Worm (Caenorhabditis elegans) whole organism, L3 larva: ENCODE data around the gene F25F2.1.
A peak's percentile ranks its signal among the peaks of the same experiment; 100 is the strongest.

Experiments used
- ZK546.5 ChIP-seq: sonication (generic microtip); optimal IDR thresholded peaks from 2 replicates; lab custom pipeline; 2017; ENCODE audit warnings: missing biosample characterization, missing genetic modification characterization
- aly-2 ChIP-seq: fragments of 150-350 bp; optimal IDR thresholded peaks from 2 replicates; lab custom pipeline; 2014; ENCODE audit warnings: missing biosample characterization, missing genetic modification characterization
- ama-1 ChIP-seq: fragments of 150-350 bp; optimal IDR thresholded peaks from 2 replicates; lab custom pipeline; 2018
- ceh-16 ChIP-seq: sonication (generic microtip); optimal IDR thresholded peaks from 2 replicates; lab custom pipeline; 2017; ENCODE audit warnings: missing biosample characterization, missing genetic modification characterization
- ceh-28 ChIP-seq: fragments of 150-350 bp; optimal IDR thresholded peaks from 2 replicates; lab custom pipeline; 2014; ENCODE audit warnings: missing biosample characterization, missing genetic modification reagents, missing genetic modification characterization
- ceh-9 ChIP-seq: sonication (generic microtip); optimal IDR thresholded peaks from 2 replicates; lab custom pipeline; 2018; ENCODE audit warnings: missing biosample characterization, missing genetic modification characterization
- daf-12 ChIP-seq: fragments of 150-350 bp; optimal IDR thresholded peaks from 2 replicates; lab custom pipeline; 2014; ENCODE audit warnings: missing biosample characterization, missing genetic modification reagents, missing genetic modification characterization
- egl-5 ChIP-seq: fragments of 150-350 bp; optimal IDR thresholded peaks from 2 replicates; lab custom pipeline; 2017; ENCODE audit warnings: missing biosample characterization, missing genetic modification reagents, missing genetic modification characterization, inconsistent platforms
- elt-2 ChIP-seq: sonication (generic microtip); optimal IDR thresholded peaks from 2 replicates; lab custom pipeline; 2016; ENCODE audit warnings: missing genetic modification reagents, mild to moderate bottlenecking, missing genetic modification characterization, missing compliant biosample characterization
- elt-3 ChIP-seq, 3 experiments: fragments of 150-350 bp in 1 of 3; sonication (generic microtip) in 2 of 3; optimal IDR thresholded peaks; 2 replicates in 2 of 3; 4 replicates in 1 of 3; lab custom pipeline; 2014 to 2017; ENCODE audit warnings: missing biosample characterization in 3 of 3, missing genetic modification characterization in 3 of 3
- eor-1 ChIP-seq, 2 experiments: fragments of 150-350 bp; optimal IDR thresholded peaks; 2 replicates each; lab custom pipeline; 2014 to 2018; ENCODE audit warnings: missing biosample characterization in 2 of 2, missing genetic modification characterization in 2 of 2
- fos-1 ChIP-seq: fragments of 150-350 bp; optimal IDR thresholded peaks from 2 replicates; lab custom pipeline; 2014; ENCODE audit warnings: missing biosample characterization, missing genetic modification characterization
- hmg-11 ChIP-seq: sonication (generic microtip); optimal IDR thresholded peaks from 2 replicates; lab custom pipeline; 2016; ENCODE audit warnings: missing genetic modification characterization, missing compliant biosample characterization
- jun-1 ChIP-seq: fragments of 150-350 bp; optimal IDR thresholded peaks from 2 replicates; lab custom pipeline; 2014; ENCODE audit warnings: missing biosample characterization, missing genetic modification reagents, missing genetic modification characterization
- lin-39 ChIP-seq: fragments of 150-350 bp; optimal IDR thresholded peaks from 2 replicates; lab custom pipeline; 2018; ENCODE audit warnings: missing biosample characterization, missing genetic modification reagents, missing genetic modification characterization
- lsy-12 ChIP-seq: sonication (generic microtip); optimal IDR thresholded peaks from 2 replicates; lab custom pipeline; 2016; ENCODE audit warnings: mild to moderate bottlenecking, missing genetic modification characterization, missing compliant biosample characterization
- nfya-1 ChIP-seq: sonication (generic microtip); optimal IDR thresholded peaks from 2 replicates; lab custom pipeline; 2017; ENCODE audit warnings: missing genetic modification characterization, mild to moderate bottlenecking, missing compliant biosample characterization, antibody characterized with exemption, moderate library complexity; ENCODE audit not compliant: insufficient read depth
- nhr-11 ChIP-seq: fragments of 150-350 bp; optimal IDR thresholded peaks from 2 replicates; lab custom pipeline; 2014; ENCODE audit warnings: missing biosample characterization, missing genetic modification characterization
- nhr-23 ChIP-seq: fragments of 150-350 bp; optimal IDR thresholded peaks from 2 replicates; lab custom pipeline; 2014; ENCODE audit warnings: missing biosample characterization, missing genetic modification reagents, missing genetic modification characterization
- nhr-237 ChIP-seq: fragments of 150-350 bp; optimal IDR thresholded peaks from 2 replicates; lab custom pipeline; 2014; ENCODE audit warnings: missing biosample characterization, missing genetic modification characterization
- nhr-25 ChIP-seq: sonication (generic microtip); optimal IDR thresholded peaks from 2 replicates; lab custom pipeline; 2017; ENCODE audit warnings: missing biosample characterization, missing genetic modification characterization
- nhr-28 ChIP-seq: fragments of 150-350 bp; optimal IDR thresholded peaks from 2 replicates; lab custom pipeline; 2014; ENCODE audit warnings: missing biosample characterization, missing genetic modification characterization
- nhr-43 ChIP-seq: sonication (generic microtip); optimal IDR thresholded peaks from 2 replicates; lab custom pipeline; 2016; ENCODE audit warnings: mild to moderate bottlenecking, missing genetic modification characterization, missing compliant biosample characterization; ENCODE audit not compliant: poor library complexity, severe bottlenecking
- nhr-67 ChIP-seq: fragments of 150-350 bp; optimal IDR thresholded peaks from 2 replicates; lab custom pipeline; 2014; ENCODE audit warnings: missing biosample characterization, missing genetic modification characterization
- nhr-76 ChIP-seq: fragments of 150-350 bp; sonication (generic microtip); optimal IDR thresholded peaks from 5 replicates; lab custom pipeline; 2014; ENCODE audit warnings: missing biosample characterization, missing genetic modification characterization
- nhr-77 ChIP-seq: fragments of 150-350 bp; optimal IDR thresholded peaks from 2 replicates; lab custom pipeline; 2014; ENCODE audit warnings: missing biosample characterization, missing genetic modification characterization
- pha-4 ChIP-seq: fragments of 150-350 bp; optimal IDR thresholded peaks from 2 replicates; lab custom pipeline; 2014; ENCODE audit warnings: missing biosample characterization, missing genetic modification reagents, missing genetic modification characterization
- pqm-1 ChIP-seq: fragments of 150-350 bp; optimal IDR thresholded peaks from 2 replicates; lab custom pipeline; 2017; ENCODE audit warnings: missing biosample characterization, missing genetic modification characterization, inconsistent platforms
- sea-2 ChIP-seq: fragments of 150-350 bp; sonication (generic microtip); optimal IDR thresholded peaks from 4 replicates; lab custom pipeline; 2014; ENCODE audit warnings: missing biosample characterization, missing genetic modification reagents, missing genetic modification characterization
- snpc-4 ChIP-seq: fragments of 150-350 bp; optimal IDR thresholded peaks from 2 replicates; lab custom pipeline; 2014; ENCODE audit warnings: missing biosample characterization, missing genetic modification characterization
- tbx-2 ChIP-seq: sonication (generic microtip); optimal IDR thresholded peaks from 2 replicates; lab custom pipeline; 2016; ENCODE audit warnings: mild to moderate bottlenecking, missing genetic modification characterization, missing compliant biosample characterization
- zag-1 ChIP-seq: fragments of 150-350 bp; optimal IDR thresholded peaks from 2 replicates; lab custom pipeline; 2014; ENCODE audit warnings: missing biosample characterization, missing genetic modification characterization
- ztf-11 ChIP-seq: fragments of 150-350 bp; optimal IDR thresholded peaks from 2 replicates; lab custom pipeline; 2014; ENCODE audit warnings: missing biosample characterization, missing genetic modification characterization

F25F2.1 gene

DNA sequence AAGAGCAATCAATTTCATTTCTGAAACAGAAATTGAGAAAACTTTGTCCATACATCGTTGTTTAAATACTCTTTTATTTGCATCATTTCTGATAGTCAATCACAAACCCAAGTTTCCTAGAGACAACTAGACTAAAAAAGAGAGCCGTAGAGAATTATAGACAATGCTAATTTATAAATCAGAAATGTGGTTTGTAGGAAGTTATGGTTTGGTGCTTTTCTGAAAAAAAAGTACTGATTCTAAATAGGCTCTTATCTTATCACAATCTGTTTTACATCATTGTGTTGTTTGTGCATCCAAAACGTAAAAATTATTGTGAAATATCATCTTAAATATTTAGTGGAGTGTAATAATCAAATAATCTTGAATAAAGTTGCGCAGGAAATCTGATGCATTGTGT lies 31.9 kb downstream of the F25F2.1 start, which contains the start of gene ugt-62:
Gene ugt-62 (minus strand): TSS at position 20 of the 400 bp plus-strand sequence.
- TF ChIP-seq nhr-67 (tag; lab: Kevin White, UChicago) (no peak), tbx-2 (tag; lab: Kevin White, UChicago) (no peak), nhr-28 (tag; lab: Kevin White, UChicago) (no peak), elt-3 (tag; optimal IDR thresholded peaks at IDR 0.05; lab: Kevin White, UChicago) (no peak), ama-1 (lab: Kevin White, UChicago) (no peak), zag-1 (tag; lab: Kevin White, UChicago) (no peak), nhr-11 (tag; lab: Kevin White, UChicago) (no peak), ceh-28 (tag; lab: Kevin White, UChicago) (no peak), ZK546.5 (tag; lab: Kevin White, UChicago) (no peak), elt-2 (tag; lab: Kevin White, UChicago) (peak; percentile 92), nhr-25 (no peak), ztf-11 (tag; lab: Kevin White, UChicago) (no peak), nhr-77 (tag; lab: Kevin White, UChicago) (no peak), pqm-1 (tag; lab: Kevin White, UChicago) (peak; percentile 75)
- TF ChIP-seq, all 47 proteins: peak for 2

DNA sequence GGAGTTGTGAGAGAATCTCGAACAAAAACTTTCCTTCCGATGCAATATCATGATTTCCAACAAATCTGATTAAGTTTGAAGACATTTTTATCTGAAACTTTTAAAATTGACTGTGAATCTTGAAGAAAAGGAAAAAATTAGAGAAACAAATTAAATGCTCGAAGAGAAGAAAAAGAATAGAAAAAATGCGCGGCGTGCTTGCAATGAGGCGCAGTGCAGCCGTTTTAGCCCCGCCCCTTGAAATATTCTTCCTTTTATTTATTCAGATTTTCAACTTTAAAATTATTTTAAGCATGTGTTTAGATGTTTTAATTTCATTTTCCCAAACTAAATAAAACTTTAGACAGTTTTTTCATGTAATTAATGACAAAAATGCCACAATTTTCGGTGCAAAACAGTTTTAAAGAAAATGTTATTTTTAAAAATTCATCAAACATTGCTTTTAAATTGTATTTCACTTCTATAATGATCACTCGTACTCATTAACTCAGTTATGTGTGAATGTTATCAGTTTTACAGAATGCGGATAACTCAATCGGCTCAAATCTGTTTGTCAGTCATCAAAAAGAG lies 33.8 kb downstream of the F25F2.1 start, which contains the start of the genes mrps-34 and cisd-3.1:
Gene mrps-34 (minus strand): TSS at position 91 of the 570 bp plus-strand sequence.
Gene cisd-3.1 (plus strand): TSS at position 520 of the 570 bp plus-strand sequence.
- TF ChIP-seq pha-4 (peak; percentile 42), nfya-1 (tag; lab: Kevin White, UChicago) (peak; percentile 46), sea-2 (GFP tag; lab: Kevin White, UChicago) (no peak), ceh-16 (tag; lab: Kevin White, UChicago) (no peak), snpc-4 (tag; lab: Kevin White, UChicago) (peak; percentile 1), nhr-28 (tag; lab: Kevin White, UChicago) (no peak), ZK546.5 (tag; lab: Kevin White, UChicago) (no peak)

DNA sequence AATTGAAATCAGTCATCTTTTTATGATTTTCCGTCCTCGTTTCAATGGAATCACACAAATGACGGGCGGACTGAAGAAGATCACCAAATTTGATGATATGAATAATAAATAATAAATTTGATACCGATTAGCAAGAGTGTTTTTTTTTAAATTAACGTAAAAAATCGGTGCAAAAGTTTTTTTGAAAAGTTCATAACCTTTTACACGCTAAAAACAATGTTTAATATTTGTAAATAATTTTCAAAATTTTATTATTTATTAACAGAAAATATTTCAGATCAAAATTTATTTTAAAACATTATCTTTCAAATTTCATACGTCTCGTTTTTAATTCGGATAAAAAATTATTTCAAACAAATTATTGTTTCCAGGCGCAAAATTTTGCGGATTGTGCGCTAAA lies 36.3 kb downstream of the F25F2.1 start, which contains the start of gene M88.3:
Gene M88.3 (minus strand): TSS at position 101 of the 400 bp plus-strand sequence.
- no peak for TF ChIP-seq hmg-11 (tag; lab: Kevin White, UChicago)
- no peak for TF ChIP-seq jun-1 (tag; lab: Kevin White, UChicago)
- no peak for TF ChIP-seq egl-5 (tag; lab: Kevin White, UChicago)
- no peak for TF ChIP-seq elt-2 (tag; lab: Kevin White, UChicago)
- TF ChIP-seq nhr-77 (tag; lab: Kevin White, UChicago) = no peak
- TF ChIP-seq nhr-67 (tag; lab: Kevin White, UChicago) = no peak
- TF ChIP-seq pqm-1 (tag; lab: Kevin White, UChicago) = no peak
- no peak for TF ChIP-seq aly-2 (tag; lab: Kevin White, UChicago)
- TF ChIP-seq lsy-12 (tag; lab: Kevin White, UChicago) = no peak
- TF ChIP-seq sea-2 (GFP tag; lab: Kevin White, UChicago) = no peak
- no peak for TF ChIP-seq fos-1 (tag; lab: Kevin White, UChicago)
- TF ChIP-seq nhr-237 = no peak

DNA sequence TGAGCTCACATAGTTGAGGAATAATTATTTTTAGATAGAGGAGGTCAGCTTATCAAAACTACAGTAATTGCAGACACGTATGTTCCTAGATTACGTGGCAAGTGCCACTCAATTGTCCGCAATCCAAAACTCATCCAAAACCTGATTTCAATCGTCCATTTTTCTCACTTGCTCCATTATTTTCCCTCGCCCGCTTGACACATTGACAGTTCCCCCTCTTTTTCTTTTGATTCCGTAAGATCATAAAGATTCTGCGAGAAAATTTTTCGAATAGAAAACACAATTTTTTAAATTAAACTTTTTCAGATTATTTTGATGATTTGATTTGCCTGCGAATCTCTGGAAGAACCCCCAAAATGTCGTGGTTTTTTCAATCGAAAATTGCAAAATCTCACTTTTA lies 40.1 kb downstream of the F25F2.1 start, which contains the start of gene M88.4:
Gene M88.4 (plus strand): TSS at position 301 of the 400 bp plus-strand sequence.
- TF ChIP-seq nhr-76 (tag; lab: Kevin White, UChicago) (no peak), fos-1 (tag; lab: Kevin White, UChicago) (no peak), ceh-9 (no peak), nhr-28 (tag; lab: Kevin White, UChicago) (no peak), lsy-12 (tag; lab: Kevin White, UChicago) (no peak), nhr-23 (no peak), lin-39 (no peak), nhr-43 (tag; lab: Kevin White, UChicago) (no peak), ceh-28 (tag; lab: Kevin White, UChicago) (no peak), daf-12 (tag; lab: Kevin White, UChicago) (no peak), eor-1 (tag; optimal IDR thresholded peaks at IDR 0.05; lab: Kevin White, UChicago) (no peak), nhr-77 (tag; lab: Kevin White, UChicago) (no peak), pha-4 (no peak), nfya-1 (tag; lab: Kevin White, UChicago) (no peak), elt-3 (tag; optimal IDR thresholded peaks at IDR 0.05; lab: Kevin White, UChicago) (no peak), ama-1 (lab: Kevin White, UChicago) (no peak)
- TF ChIP-seq, all 47 proteins: peak for 0
